Fruit fly (Drosophila melanogaster) whole organism: ENCODE measurements around the gene Ndae1.

Source experiments
- CG8478 ChIP-seq: fragments of >200 bp; optimal IDR thresholded peaks from 2 replicates; lab custom pipeline; 2018; ENCODE audit warnings: inconsistent platforms
- EcR ChIP-seq, 2 experiments: fragments of >200 bp; optimal IDR thresholded peaks; 2 replicates each; lab custom pipeline; 2017; ENCODE audit warnings: missing biosample characterization in 2 of 2, missing genetic modification characterization in 2 of 2, missing genetic modification reagents in 2 of 2

- TF ChIP-seq CG8478 (no peak), EcR (GFP tag; optimal IDR thresholded peaks at IDR 0.05; lab: Kevin White, UChicago) (no peak)
These were observed 9.0 kb upstream of the Ndae1 start for dm6 chr2L:7258105-7258504.
